Fruit fly (Drosophila melanogaster): ENCODE results near the gene Pglym78.

Pglym78 gene

dm6 chr3R:29122817-29123611 is 25.0 kb upstream of the Pglym78 start, which contains the start of the genes yem and Ctl2:
TSS of gene yem (minus strand) at chr3R:29122879.
TSS of gene Ctl2 (plus strand) at chr3R:29123370.
- peak in 1 of 2 experiments; percentile 35 for TF ChIP-seq bsh (GFP tag; optimal IDR thresholded peaks at IDR 0.05)
- peak; percentile 87 for TF ChIP-seq rib (GFP tag; IDR thresholded peaks at IDR 0.05)
- peak; percentile 2 for TF ChIP-seq sima (GFP tag; optimal IDR thresholded peaks at IDR 0.05)
- TF ChIP-seq gt (GFP tag; IDR thresholded peaks at IDR 0.05), result no peak; the same call in 1 of the 2 replicates
- TF ChIP-seq yki (optimal IDR thresholded peaks at IDR 0.05), result no peak
- TF ChIP-seq CG7372 (GFP tag; IDR thresholded peaks at IDR 0.05), result peak; percentile 24; the same call in 1 of the 2 replicates
- TF ChIP-seq CG3407 (GFP tag; optimal IDR thresholded peaks at IDR 0.05), result peak; percentile 7
- TF ChIP-seq Eip74EF (GFP tag; optimal IDR thresholded peaks at IDR 0.05), result no peak
- no peak for TF ChIP-seq CG17912 (GFP tag; optimal IDR thresholded peaks at IDR 0.05)
- peak; percentile 56 for TF ChIP-seq PHDP (tag; optimal IDR thresholded peaks at IDR 0.05)
- peak; percentile 51 for TF ChIP-seq wdn (GFP tag; IDR thresholded peaks at IDR 0.05)
- no peak for TF ChIP-seq run (tag; optimal IDR thresholded peaks at IDR 0.05)
- peak in 1 of 3 experiments; percentile 69 for TF ChIP-seq lola (GFP tag; optimal IDR thresholded peaks at IDR 0.05)
- TF ChIP-seq HmgZ (tag; optimal IDR thresholded peaks at IDR 0.05), result peak; percentile 65
- peak; percentile 37 for TF ChIP-seq CG9797 (GFP tag; optimal IDR thresholded peaks at IDR 0.05)
- TF ChIP-seq CG17568 (GFP tag; optimal IDR thresholded peaks at IDR 0.05), result no peak
- peak; percentile 80 for TF ChIP-seq CG12744 (GFP tag; optimal IDR thresholded peaks at IDR 0.05)
- 0 out of 2 replicates have a peak, but pooled peaks have one; percentile 7 for TF ChIP-seq CG8765 (GFP tag; IDR thresholded peaks at IDR 0.05)
- TF ChIP-seq Six4 (GFP tag; optimal IDR thresholded peaks at IDR 0.05), result peak; percentile 42
- peak; percentile 3 for TF ChIP-seq pita (GFP tag; optimal IDR thresholded peaks at IDR 0.05)
- TF ChIP-seq CG34422 (GFP tag; IDR thresholded peaks at IDR 0.05), result peak; percentile 68
- TF ChIP-seq Doc3 (GFP tag; IDR thresholded peaks at IDR 0.05; ENCODE audit: partially characterized antibody), result 0 out of 3 replicates have a peak, but pooled peaks have one; percentile 27
- peak; percentile 28 for TF ChIP-seq exex (tag; optimal IDR thresholded peaks at IDR 0.05)
- peak; percentile 25 for TF ChIP-seq CG33213 (GFP tag; optimal IDR thresholded peaks at IDR 0.05)
- TF ChIP-seq CG4820 (GFP tag; optimal IDR thresholded peaks at IDR 0.05), result peak; percentile 64
- TF ChIP-seq Antp (GFP tag; optimal IDR thresholded peaks at IDR 0.05), result peak; percentile 70
- peak; percentile 72 for TF ChIP-seq CG8944 (GFP tag; optimal IDR thresholded peaks at IDR 0.05)
- peak; percentile 81 for TF ChIP-seq Ets97D (GFP tag; optimal IDR thresholded peaks at IDR 0.05)
- peak; percentile 43 for TF ChIP-seq CG15601 (tag; optimal IDR thresholded peaks at IDR 0.05)
- TF ChIP-seq tll (GFP tag; optimal IDR thresholded peaks at IDR 0.05), result peak; percentile 44 to 91
- TF ChIP-seq Abd-B (GFP tag; optimal IDR thresholded peaks at IDR 0.05), result peak; percentile 76
- peak; percentile 90 for TF ChIP-seq shn (GFP tag; optimal IDR thresholded peaks at IDR 0.05)
- peak; percentile 61 for TF ChIP-seq CG1647 (GFP tag; optimal IDR thresholded peaks at IDR 0.05)
- no peak for TF ChIP-seq CG4707 (GFP tag; optimal IDR thresholded peaks at IDR 0.05)
- TF ChIP-seq CG3726 (GFP tag; IDR thresholded peaks at IDR 0.05), result no peak; the same call in 2 of the 3 replicates
- TF ChIP-seq Lim3 (GFP tag; IDR thresholded peaks at IDR 0.05), result no peak
- peak; percentile 93 for TF ChIP-seq Med (GFP tag)
- peak; percentile 86 for TF ChIP-seq Dad (GFP tag; optimal IDR thresholded peaks at IDR 0.05)
- no peak for TF ChIP-seq odd (GFP tag; optimal IDR thresholded peaks at IDR 0.05)
- TF ChIP-seq CG9215 (GFP tag; IDR thresholded peaks at IDR 0.05), result peak; percentile 76; the same call in 1 of the 2 replicates
- TF ChIP-seq CG6254 (GFP tag; optimal IDR thresholded peaks at IDR 0.05), result no peak
- peak; percentile 25 for TF ChIP-seq onecut (GFP tag; IDR thresholded peaks at IDR 0.05)
- no peak for TF ChIP-seq bigmax (GFP tag; optimal IDR thresholded peaks at IDR 0.05)
- TF ChIP-seq otp (GFP tag; IDR thresholded peaks at IDR 0.05), result peak; percentile 42; the same call in 1 of the 3 replicates
- peak; percentile 46 for TF ChIP-seq CG12236 (GFP tag; optimal IDR thresholded peaks at IDR 0.05)
- TF ChIP-seq CG17328 (GFP tag; IDR thresholded peaks at IDR 0.05), result peak; percentile 18
- peak; percentile 34; the same call in 1 of the 2 replicates for TF ChIP-seq Bgb (GFP tag; IDR thresholded peaks at IDR 0.05; ENCODE audit: partially characterized antibody)
- peak; percentile 53 for TF ChIP-seq NC2α (GFP tag; optimal IDR thresholded peaks at IDR 0.05)

Data from whole organism, embryonic.